Fruit fly (Drosophila melanogaster) whole organism, embryonic: ENCODE measurements around the gene vkg.

Source experiments
- Abd-B ChIP-seq: fragments of 200-800 bp; sonication (Bioruptor generic); optimal IDR thresholded peaks from 2 replicates; lab custom pipeline; 2018; ENCODE audit warnings: missing biosample characterization, mild to moderate bottlenecking, missing genetic modification characterization, moderate library complexity
- Awh ChIP-seq: fragments of 200-800 bp; sonication (Bioruptor generic); IDR thresholded peaks from 2 replicates; pipeline ENCODE4, ENCODE4 v1.3.6; 2022; ENCODE audit warnings: missing biosample characterization, missing genetic modification characterization
- CG12236 ChIP-seq: fragments of 200-800 bp; sonication (Bioruptor generic); optimal IDR thresholded peaks from 2 replicates; lab custom pipeline; 2016; ENCODE audit warnings: missing biosample characterization, missing genetic modification characterization
- CG12659 ChIP-seq: fragments of 200-800 bp; sonication (Bioruptor generic); optimal IDR thresholded peaks from 3 replicates; lab custom pipeline; 2017; ENCODE audit warnings: mild to moderate bottlenecking, missing biosample characterization, missing genetic modification reagents, missing genetic modification characterization
- CG13123 ChIP-seq: fragments of 200-800 bp; sonication (Bioruptor generic); optimal IDR thresholded peaks from 2 replicates; lab custom pipeline; 2016; ENCODE audit warnings: missing biosample characterization, missing genetic modification characterization
- CG13424 ChIP-seq: fragments of 200-800 bp; sonication (Bioruptor generic); optimal IDR thresholded peaks from 2 replicates; lab custom pipeline; 2019; ENCODE audit warnings: missing biosample characterization, mild to moderate bottlenecking, missing genetic modification characterization, moderate library complexity
- CG13624 ChIP-seq: fragments of 200-800 bp; sonication (Bioruptor generic); optimal IDR thresholded peaks from 2 replicates; lab custom pipeline; 2016; ENCODE audit warnings: missing biosample characterization, missing genetic modification characterization
- CG15479 ChIP-seq: fragments of 200-800 bp; sonication (Bioruptor generic); optimal IDR thresholded peaks from 3 replicates; lab custom pipeline; 2019; ENCODE audit warnings: missing biosample characterization, mild to moderate bottlenecking, missing genetic modification characterization, moderate library complexity
- CG15601 ChIP-seq: fragments of 200-800 bp; sonication (Bioruptor generic); optimal IDR thresholded peaks from 3 replicates; lab custom pipeline; 2019; ENCODE audit warnings: missing biosample characterization, mild to moderate bottlenecking, missing genetic modification characterization, moderate library complexity
- CG17328 ChIP-seq: fragments of 200-800 bp; sonication (Bioruptor generic); IDR thresholded peaks from 2 replicates; pipeline ENCODE4 v1.3.6; 2022; ENCODE audit warnings: missing biosample characterization, missing genetic modification characterization
- CG17568 ChIP-seq: fragments of 200-800 bp; sonication (Bioruptor generic); optimal IDR thresholded peaks from 2 replicates; lab custom pipeline; 2018; ENCODE audit warnings: missing biosample characterization, mild to moderate bottlenecking, missing genetic modification characterization, moderate library complexity
- CG17612 ChIP-seq: fragments of 200-800 bp; sonication (Bioruptor generic); IDR thresholded peaks from 2 replicates; pipeline ENCODE4 v1.3.6; 2022; ENCODE audit warnings: missing biosample characterization, missing genetic modification characterization
- CG17829 ChIP-seq: fragments of 200-800 bp; optimal IDR thresholded peaks from 2 replicates; lab custom pipeline; 2019; ENCODE audit warnings: missing biosample characterization, mild to moderate bottlenecking, missing genetic modification characterization, moderate library complexity
- CG17912 ChIP-seq: fragments of 200-800 bp; sonication (Bioruptor generic); optimal IDR thresholded peaks from 2 replicates; lab custom pipeline; 2018; ENCODE audit warnings: missing biosample characterization, mild to moderate bottlenecking, missing genetic modification characterization
- CG1792 ChIP-seq: fragments of 200-800 bp; sonication (Bioruptor generic); optimal IDR thresholded peaks from 2 replicates; lab custom pipeline; 2016; ENCODE audit warnings: missing biosample characterization, missing genetic modification characterization
- CG2875 ChIP-seq: fragments of 200-800 bp; sonication (Bioruptor generic); optimal IDR thresholded peaks from 2 replicates; lab custom pipeline; 2017; ENCODE audit warnings: missing biosample characterization, mild to moderate bottlenecking, missing genetic modification characterization, missing genetic modification reagents
- CG31441 ChIP-seq: fragments of 200-800 bp; sonication (Bioruptor generic); IDR thresholded peaks from 2 replicates; pipeline ENCODE4 v1.3.6; 2022; ENCODE audit warnings: missing biosample characterization, missing genetic modification characterization
- CG3281 ChIP-seq: fragments of 200-800 bp; sonication (Bioruptor generic); optimal IDR thresholded peaks from 3 replicates; lab custom pipeline; 2017; ENCODE audit warnings: missing biosample characterization, mild to moderate bottlenecking, missing genetic modification characterization
- CG3407 ChIP-seq: fragments of 200-800 bp; sonication (Bioruptor generic); optimal IDR thresholded peaks from 2 replicates; lab custom pipeline; 2018; ENCODE audit warnings: missing biosample characterization, mild to moderate bottlenecking, missing genetic modification characterization
- CG6654 ChIP-seq: fragments of 200-800 bp; sonication (Bioruptor generic); optimal IDR thresholded peaks from 2 replicates; lab custom pipeline; 2017; ENCODE audit warnings: missing biosample characterization, mild to moderate bottlenecking, missing genetic modification characterization
- CG7372 ChIP-seq: fragments of 200-800 bp; sonication (Bioruptor generic); IDR thresholded peaks from 2 replicates; pipeline ENCODE4 v1.3.6; 2022; ENCODE audit warnings: missing biosample characterization, missing genetic modification characterization
- CG8924 ChIP-seq: fragments of 200-800 bp; optimal IDR thresholded peaks from 3 replicates; lab custom pipeline; 2019; ENCODE audit warnings: missing biosample characterization, mild to moderate bottlenecking, missing genetic modification characterization, moderate library complexity
- CG9817 ChIP-seq: fragments of 200-800 bp; sonication (Bioruptor generic); optimal IDR thresholded peaks from 2 replicates; lab custom pipeline; 2018; ENCODE audit warnings: missing biosample characterization, mild to moderate bottlenecking, missing genetic modification characterization, moderate library complexity
- CG9876 ChIP-seq: fragments of 200-800 bp; sonication (Bioruptor generic); optimal IDR thresholded peaks from 2 replicates; lab custom pipeline; 2016; ENCODE audit warnings: missing biosample characterization, missing genetic modification characterization
- CoRest ChIP-seq: fragments of 200-800 bp; sonication (Bioruptor generic); optimal IDR thresholded peaks from 3 replicates; lab custom pipeline; 2018; ENCODE audit warnings: missing biosample characterization, mild to moderate bottlenecking, missing genetic modification characterization, moderate library complexity
- CrebB ChIP-seq: fragments of 200-800 bp; sonication (Bioruptor generic); optimal IDR thresholded peaks from 3 replicates; lab custom pipeline; 2018; ENCODE audit warnings: missing biosample characterization, mild to moderate bottlenecking, missing genetic modification characterization
- D19B ChIP-seq: fragments of 200-800 bp; sonication (Bioruptor generic); optimal IDR thresholded peaks from 2 replicates; lab custom pipeline; 2017; ENCODE audit warnings: missing biosample characterization, mild to moderate bottlenecking, missing genetic modification characterization
- Ets97D ChIP-seq: fragments of 200-800 bp; sonication (Bioruptor generic); optimal IDR thresholded peaks from 3 replicates; lab custom pipeline; 2016; ENCODE audit warnings: missing biosample characterization, missing genetic modification characterization
- HLH3B ChIP-seq: fragments of 200-800 bp; sonication (Bioruptor generic); IDR thresholded peaks from 2 replicates; pipeline ENCODE4 v1.3.6; 2022; ENCODE audit warnings: missing biosample characterization, missing genetic modification characterization
- NK7.1 ChIP-seq: fragments of 200-800 bp; sonication (Bioruptor generic); optimal IDR thresholded peaks from 3 replicates; lab custom pipeline; 2016; ENCODE audit warnings: missing biosample characterization, missing genetic modification characterization
- Opbp ChIP-seq: fragments of 200-800 bp; sonication (Bioruptor generic); IDR thresholded peaks from 3 replicates; pipeline ENCODE4 v1.3.6; 2022; ENCODE audit warnings: missing biosample characterization, missing genetic modification characterization; ENCODE audit not compliant: partially characterized antibody
- Pdp1 ChIP-seq, 2 experiments: fragments of 200-800 bp; sonication (Bioruptor generic); optimal IDR thresholded peaks; 3 replicates each; lab custom pipeline; 2016; ENCODE audit warnings: missing biosample characterization in 2 of 2, missing genetic modification characterization in 2 of 2, mild to moderate bottlenecking in 1 of 2, moderate library complexity in 1 of 2
- Scr ChIP-seq: fragments of 200-800 bp; sonication (Bioruptor generic); IDR thresholded peaks from 2 replicates; pipeline ENCODE4 v1.3.6; 2022; ENCODE audit warnings: missing biosample characterization, missing genetic modification characterization; ENCODE audit not compliant: partially characterized antibody
- Sry-δ ChIP-seq: fragments of 200-800 bp; sonication (Bioruptor generic); optimal IDR thresholded peaks from 2 replicates; lab custom pipeline; 2016; ENCODE audit warnings: missing biosample characterization, missing genetic modification characterization
- Tbp ChIP-seq: fragments of >200 bp; optimal IDR thresholded peaks from 2 replicates; lab custom pipeline; 2018; ENCODE audit warnings: missing biosample characterization, missing genetic modification characterization
- YL-1 ChIP-seq: fragments of 200-800 bp; sonication (Bioruptor generic); optimal IDR thresholded peaks from 3 replicates; lab custom pipeline; 2017; ENCODE audit warnings: missing biosample characterization, mild to moderate bottlenecking, missing genetic modification characterization
- bowl ChIP-seq: fragments of 200-800 bp; sonication (Bioruptor generic); IDR thresholded peaks from 2 replicates; pipeline ENCODE4 v1.3.6; 2022; ENCODE audit warnings: missing biosample characterization, missing genetic modification characterization
- br ChIP-seq: fragments of >200 bp; optimal IDR thresholded peaks from 2 replicates; lab custom pipeline; 2017
- chinmo ChIP-seq: fragments of 200-800 bp; sonication (Bioruptor generic); IDR thresholded peaks from 4 replicates; pipeline ENCODE4 v1.3.6; 2022; ENCODE audit warnings: missing biosample characterization, missing genetic modification characterization; ENCODE audit not compliant: partially characterized antibody
- eyg ChIP-seq: fragments of 200-800 bp; sonication (Bioruptor generic); optimal IDR thresholded peaks from 3 replicates; lab custom pipeline; 2016; ENCODE audit warnings: missing biosample characterization, missing genetic modification characterization
- klu ChIP-seq: fragments of 200-800 bp; sonication (Bioruptor generic); IDR thresholded peaks from 2 replicates; pipeline ENCODE4 v1.3.6; 2022; ENCODE audit warnings: missing biosample characterization, missing genetic modification characterization
- peb ChIP-seq: fragments of 200-800 bp; sonication (Bioruptor generic); IDR thresholded peaks from 2 replicates; pipeline ENCODE4 v1.3.6; 2022; ENCODE audit warnings: missing biosample characterization, missing genetic modification characterization
- pfk ChIP-seq: fragments of 200-800 bp; sonication (Bioruptor generic); optimal IDR thresholded peaks from 2 replicates; lab custom pipeline; 2018; ENCODE audit warnings: missing biosample characterization, mild to moderate bottlenecking, missing genetic modification characterization, moderate library complexity
- run ChIP-seq: fragments of 200-800 bp; sonication (Bioruptor generic); optimal IDR thresholded peaks from 3 replicates; lab custom pipeline; 2018; ENCODE audit warnings: missing biosample characterization, mild to moderate bottlenecking, missing genetic modification characterization
- sd ChIP-seq: fragments of 200-800 bp; sonication (Bioruptor generic); optimal IDR thresholded peaks from 3 replicates; lab custom pipeline; 2018; ENCODE audit warnings: missing biosample characterization, mild to moderate bottlenecking, missing genetic modification characterization, moderate library complexity
- tap ChIP-seq: fragments of 200-800 bp; optimal IDR thresholded peaks from 3 replicates; lab custom pipeline; 2019; ENCODE audit warnings: missing biosample characterization, mild to moderate bottlenecking, missing genetic modification characterization, moderate library complexity
- tgo ChIP-seq: fragments of 200-800 bp; sonication (Bioruptor generic); IDR thresholded peaks from 3 replicates; pipeline ENCODE4 v1.3.6; 2022; ENCODE audit warnings: missing biosample characterization, missing genetic modification characterization
- usp ChIP-seq: fragments of >200 bp; optimal IDR thresholded peaks from 2 replicates; lab custom pipeline; 2017; ENCODE audit warnings: missing biosample characterization, missing genetic modification characterization
- vfl ChIP-seq: fragments of 200-800 bp; sonication (Bioruptor generic); optimal IDR thresholded peaks from 2 replicates; lab custom pipeline; 2016; ENCODE audit warnings: missing biosample characterization, missing genetic modification characterization
- wek ChIP-seq: fragments of 200-800 bp; sonication (Bioruptor generic); optimal IDR thresholded peaks from 3 replicates; lab custom pipeline; 2018; ENCODE audit warnings: missing biosample characterization, mild to moderate bottlenecking, missing genetic modification characterization, moderate library complexity
- yki ChIP-seq: fragments of >200 bp; optimal IDR thresholded peaks from 3 replicates; lab custom pipeline; 2018

vkg gene

dm6 chr2L:4973731-4974415, 54.1 kb downstream of the vkg start, which contains the start of gene mRpL28 (continued):
- TF ChIP-seq CG9876 (GFP tag; lab: Kevin White, UChicago), result no peak
- no peak for TF ChIP-seq bowl
- no peak for TF ChIP-seq eyg (GFP tag; lab: Kevin White, UChicago)
- peak; percentile 40; the same call in 1 of the 3 replicates for TF ChIP-seq Opbp (GFP tag; lab: Robert Waterston, UW)
- TF ChIP-seq CG13123 (GFP tag; lab: Kevin White, UChicago), result no peak
- no peak for TF ChIP-seq usp (GFP tag; lab: Kevin White, UChicago)
- TF ChIP-seq CG7372 (GFP tag; lab: Robert Waterston, UW), result no peak
- TF ChIP-seq yki (lab: Kevin White, UChicago), result no peak
- TF ChIP-seq tap (tag; lab: Kevin White, UChicago), result no peak
- TF ChIP-seq HLH3B (GFP tag; lab: Robert Waterston, UW), result no peak
- TF ChIP-seq CG8924 (tag; lab: Kevin White, UChicago), result no peak
- no peak for TF ChIP-seq CG17912 (GFP tag; lab: Kevin White, UChicago)
- no peak for TF ChIP-seq wek (GFP tag; lab: Kevin White, UChicago)
- TF ChIP-seq peb, result no peak
- TF ChIP-seq Awh (GFP tag; lab: Robert Waterston, UW), result no peak
- peak; percentile 59 for TF ChIP-seq CG13624 (GFP tag; lab: Kevin White, UChicago)
- no peak for TF ChIP-seq CG6654
- no peak for TF ChIP-seq CG2875 (GFP tag; lab: Kevin White, UChicago)
- TF ChIP-seq sd (tag; lab: Kevin White, UChicago), result no peak
- peak; percentile 44; the same call in 1 of the 2 replicates for TF ChIP-seq Scr (GFP tag; lab: Robert Waterston, UW)
- TF ChIP-seq CG15601, result peak; percentile 21
- no peak for TF ChIP-seq NK7.1
- TF ChIP-seq tgo (GFP tag; lab: Robert Waterston, UW), result no peak
- no peak for TF ChIP-seq Tbp (GFP tag; lab: Kevin White, UChicago)
- TF ChIP-seq run (tag; lab: Kevin White, UChicago), result no peak
- TF ChIP-seq CoRest (tag; lab: Kevin White, UChicago), result peak; percentile 26
- TF ChIP-seq YL-1 (GFP tag; lab: Kevin White, UChicago), result peak; percentile 89
- TF ChIP-seq Sry-δ, result no peak
- TF ChIP-seq Pdp1 (GFP tag; optimal IDR thresholded peaks at IDR 0.05; lab: Kevin White, UChicago), result peak in 1 of 2 experiments; percentile 97
- TF ChIP-seq klu (GFP tag; lab: Robert Waterston, UW), result no peak
- TF ChIP-seq vfl, result no peak
- no peak for TF ChIP-seq CrebB (tag; lab: Kevin White, UChicago)
- TF ChIP-seq CG31441 (GFP tag; lab: Robert Waterston, UW), result no peak
- no peak for TF ChIP-seq CG12236 (GFP tag; lab: Kevin White, UChicago)
- no peak for TF ChIP-seq pfk (GFP tag; lab: Kevin White, UChicago)
- TF ChIP-seq CG3281 (GFP tag; lab: Kevin White, UChicago), result peak; percentile 46
- no peak for TF ChIP-seq CG17612 (GFP tag; lab: Robert Waterston, UW)
- peak; percentile 58 for TF ChIP-seq CG12659 (GFP tag; lab: Kevin White, UChicago)
- peak; percentile 7 for TF ChIP-seq CG17829 (tag; lab: Kevin White, UChicago)
- TF ChIP-seq CG3407 (GFP tag; lab: Kevin White, UChicago), result no peak
- TF ChIP-seq Ets97D (GFP tag; lab: Kevin White, UChicago), result peak; percentile 30
- TF ChIP-seq CG15479 (GFP tag; lab: Kevin White, UChicago), result peak; percentile 7
- no peak for TF ChIP-seq CG17328
- TF ChIP-seq CG1792 (GFP tag; lab: Kevin White, UChicago), result no peak
- no peak for TF ChIP-seq CG9817 (tag; lab: Kevin White, UChicago)
- no peak for TF ChIP-seq D19B (GFP tag; lab: Kevin White, UChicago)
- TF ChIP-seq CG17568 (GFP tag; lab: Kevin White, UChicago), result no peak
- no peak for TF ChIP-seq br (lab: Kevin White, UChicago)
- peak; percentile 44 for TF ChIP-seq CG13424
- no peak for TF ChIP-seq chinmo (GFP tag; lab: Robert Waterston, UW)
- TF ChIP-seq Abd-B, result no peak
